Fruit fly (Drosophila melanogaster): ENCODE data around the gene CYLD.
A peak's percentile ranks its signal among the peaks of the same experiment; 100 is the strongest.

The CYLD gene

DNA sequence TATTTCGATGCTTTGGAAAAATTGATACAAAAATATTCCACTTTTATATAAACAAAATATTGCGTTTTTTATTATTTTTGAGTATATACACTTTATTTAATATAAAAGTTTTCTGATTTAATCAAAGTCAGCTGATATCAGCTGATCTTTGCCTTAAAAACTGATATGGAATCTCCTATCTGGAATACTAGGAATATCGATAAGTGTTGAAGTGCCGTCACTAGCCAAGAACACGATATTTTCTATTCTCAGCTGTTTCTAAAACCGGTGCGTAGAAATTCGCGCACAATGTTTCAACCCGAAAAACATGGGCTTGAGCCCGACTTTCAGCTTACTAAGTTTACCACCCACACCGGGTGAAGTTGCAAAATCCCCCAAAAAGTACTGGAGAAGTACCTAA is 42.8 kb upstream of the CYLD start, which contains the start of gene Sps2 (continued):
- TF ChIP-seq CG13123 (GFP tag; optimal IDR thresholded peaks at IDR 0.05) (no peak), salm (tag; optimal IDR thresholded peaks at IDR 0.05) (no peak), Dip2 (GFP tag; IDR thresholded peaks at IDR 0.05) (no peak), sob (GFP tag; IDR thresholded peaks at IDR 0.05) (0 out of 2 replicates have a peak, but pooled peaks have one; percentile 30), abd-A (tag; optimal IDR thresholded peaks at IDR 0.05) (no peak), CG18599 (GFP tag; optimal IDR thresholded peaks at IDR 0.05) (no peak), CG2712 (tag; optimal IDR thresholded peaks at IDR 0.05) (peak; percentile 45), Dll (GFP tag; IDR thresholded peaks at IDR 0.05; ENCODE audit: partially characterized antibody) (peak; percentile 82), al (GFP tag; IDR thresholded peaks at IDR 0.05) (no peak), CG17829 (tag; optimal IDR thresholded peaks at IDR 0.05) (peak; percentile 42), Dip3 (GFP tag; optimal IDR thresholded peaks at IDR 0.05) (no peak), CG1647 (GFP tag; optimal IDR thresholded peaks at IDR 0.05) (no peak), MESR4 (GFP tag; optimal IDR thresholded peaks at IDR 0.05) (peak; percentile 10), org-1 (GFP tag; optimal IDR thresholded peaks at IDR 0.05) (no peak), CG13775 (GFP tag; optimal IDR thresholded peaks at IDR 0.05) (no peak), Optix (GFP tag; IDR thresholded peaks at IDR 0.05) (no peak), CG6683 (GFP tag; optimal IDR thresholded peaks at IDR 0.05) (no peak), sna (GFP tag; IDR thresholded peaks at IDR 0.05; ENCODE audit: partially characterized antibody) (peak; percentile 66), stwl (tag; optimal IDR thresholded peaks at IDR 0.05) (peak; percentile 57), CG34224 (GFP tag; IDR thresholded peaks at IDR 0.05; ENCODE audit: partially characterized antibody) (peak; percentile 80), CG3995 (GFP tag; optimal IDR thresholded peaks at IDR 0.05) (no peak), lilli (GFP tag; optimal IDR thresholded peaks at IDR 0.05) (peak; percentile 18), CG10267 (tag; optimal IDR thresholded peaks at IDR 0.05) (peak; percentile 19), mam (GFP tag; optimal IDR thresholded peaks at IDR 0.05) (peak; percentile 1), CG12391 (tag; optimal IDR thresholded peaks at IDR 0.05) (peak; percentile 37), Atf-2 (GFP tag; optimal IDR thresholded peaks at IDR 0.05) (no peak), CG9727 (GFP tag; optimal IDR thresholded peaks at IDR 0.05) (peak; percentile 33), Med (GFP tag) (peak; percentile 81), CG11456 (GFP tag; IDR thresholded peaks at IDR 0.05) (no peak), CG3847 (GFP tag; IDR thresholded peaks at IDR 0.05) (no peak), ase (GFP tag; IDR thresholded peaks at IDR 0.05) (no peak), fd102C (GFP tag; optimal IDR thresholded peaks at IDR 0.05) (no peak), CG30020 (tag; optimal IDR thresholded peaks at IDR 0.05) (peak; percentile 85), unc-4 (GFP tag; IDR thresholded peaks at IDR 0.05; ENCODE audit: partially characterized antibody) (peak; percentile 78), CG16813 (GFP tag; IDR thresholded peaks at IDR 0.05; ENCODE audit: partially characterized antibody) (peak; percentile 75), CG42726 (GFP tag; IDR thresholded peaks at IDR 0.05; ENCODE audit: partially characterized antibody) (peak; percentile 20; the same call in 1 of the 2 replicates), nau (GFP tag; optimal IDR thresholded peaks at IDR 0.05) (no peak), sisA (GFP tag; IDR thresholded peaks at IDR 0.05) (no peak), CG30403 (GFP tag; optimal IDR thresholded peaks at IDR 0.05) (no peak), CG14441 (GFP tag; IDR thresholded peaks at IDR 0.05) (peak; percentile 37; the same call in 1 of the 2 replicates), otp (GFP tag; IDR thresholded peaks at IDR 0.05) (no peak), CG16815 (GFP tag; optimal IDR thresholded peaks at IDR 0.05) (no peak), shn (GFP tag; optimal IDR thresholded peaks at IDR 0.05) (no peak), sug (tag; optimal IDR thresholded peaks at IDR 0.05) (peak; percentile 35), Opbp (GFP tag; IDR thresholded peaks at IDR 0.05; ENCODE audit: partially characterized antibody) (peak; percentile 83), CG34376 (GFP tag; optimal IDR thresholded peaks at IDR 0.05) (peak; percentile 52), Hr3 (GFP tag; optimal IDR thresholded peaks at IDR 0.05) (no peak), B-H2 (GFP tag; optimal IDR thresholded peaks at IDR 0.05) (no peak)
